Fruit fly (Drosophila melanogaster) whole organism, embryonic: Measurements from ENCODE around the gene Cpr65Av.

ENCODE experiments used
- Ada2b ChIP-seq: fragments of 200-800 bp; sonication (Bioruptor generic); IDR thresholded peaks from 2 replicates; pipeline ENCODE4 v1.3.6; 2022; ENCODE audit warnings: missing biosample characterization, missing genetic modification characterization
- CG10267 ChIP-seq: fragments of 200-800 bp; sonication (Bioruptor generic); optimal IDR thresholded peaks from 2 replicates; lab custom pipeline; 2018; ENCODE audit warnings: missing biosample characterization, mild to moderate bottlenecking, missing genetic modification characterization, moderate library complexity
- CG11247 ChIP-seq: fragments of 200-800 bp; sonication (Bioruptor generic); IDR thresholded peaks from 2 replicates; pipeline ENCODE4 v1.3.6; 2022; ENCODE audit warnings: missing biosample characterization, missing genetic modification characterization
- CG11696 ChIP-seq: fragments of 200-800 bp; sonication (Bioruptor generic); IDR thresholded peaks from 2 replicates; pipeline ENCODE4 v1.3.6; 2022; ENCODE audit warnings: missing biosample characterization, missing genetic modification characterization
- CG12219 ChIP-seq: fragments of 200-800 bp; sonication (Bioruptor generic); optimal IDR thresholded peaks from 3 replicates; lab custom pipeline; 2018; ENCODE audit warnings: missing biosample characterization, mild to moderate bottlenecking, missing genetic modification characterization
- CG13424 ChIP-seq: fragments of 200-800 bp; sonication (Bioruptor generic); optimal IDR thresholded peaks from 2 replicates; lab custom pipeline; 2019; ENCODE audit warnings: missing biosample characterization, mild to moderate bottlenecking, missing genetic modification characterization, moderate library complexity
- CG14710 ChIP-seq: fragments of 200-800 bp; sonication (Bioruptor generic); optimal IDR thresholded peaks from 3 replicates; lab custom pipeline; 2019; ENCODE audit warnings: missing biosample characterization, mild to moderate bottlenecking, missing genetic modification characterization, moderate library complexity
- CG14860 ChIP-seq: fragments of 200-800 bp; sonication (Bioruptor generic); IDR thresholded peaks from 3 replicates; pipeline ENCODE4 v1.3.6; 2022; ENCODE audit warnings: missing biosample characterization, missing genetic modification characterization; ENCODE audit not compliant: partially characterized antibody
- CG17361 ChIP-seq: fragments of 200-800 bp; sonication (Bioruptor generic); IDR thresholded peaks from 3 replicates; pipeline ENCODE4 v1.3.6; 2022; ENCODE audit warnings: missing biosample characterization, missing genetic modification characterization
- CG17829 ChIP-seq: fragments of 200-800 bp; optimal IDR thresholded peaks from 2 replicates; lab custom pipeline; 2019; ENCODE audit warnings: missing biosample characterization, mild to moderate bottlenecking, missing genetic modification characterization, moderate library complexity
- CG18262 ChIP-seq: fragments of 200-800 bp; optimal IDR thresholded peaks from 3 replicates; lab custom pipeline; 2019; ENCODE audit warnings: missing biosample characterization, mild to moderate bottlenecking, missing genetic modification characterization, moderate library complexity
- CG2202 ChIP-seq: fragments of 200-800 bp; sonication (Bioruptor generic); optimal IDR thresholded peaks from 2 replicates; lab custom pipeline; 2018; ENCODE audit warnings: missing biosample characterization, mild to moderate bottlenecking, missing genetic modification characterization
- CG31441 ChIP-seq: fragments of 200-800 bp; sonication (Bioruptor generic); IDR thresholded peaks from 2 replicates; pipeline ENCODE4 v1.3.6; 2022; ENCODE audit warnings: missing biosample characterization, missing genetic modification characterization
- CG6683 ChIP-seq: fragments of 200-800 bp; sonication (Bioruptor generic); optimal IDR thresholded peaks from 2 replicates; lab custom pipeline; 2017; ENCODE audit warnings: missing biosample characterization, mild to moderate bottlenecking, missing genetic modification characterization, missing genetic modification reagents
- CG7839 ChIP-seq: fragments of 200-800 bp; sonication (Bioruptor generic); optimal IDR thresholded peaks from 3 replicates; lab custom pipeline; 2018; ENCODE audit warnings: missing biosample characterization, mild to moderate bottlenecking, missing genetic modification characterization, moderate library complexity
- CG8924 ChIP-seq: fragments of 200-800 bp; optimal IDR thresholded peaks from 3 replicates; lab custom pipeline; 2019; ENCODE audit warnings: missing biosample characterization, mild to moderate bottlenecking, missing genetic modification characterization, moderate library complexity
- D19A ChIP-seq: fragments of 200-800 bp; optimal IDR thresholded peaks from 3 replicates; lab custom pipeline; 2019; ENCODE audit warnings: missing biosample characterization, mild to moderate bottlenecking, missing genetic modification characterization, moderate library complexity
- E2f1 ChIP-seq: fragments of 200-800 bp; sonication (Bioruptor generic); IDR thresholded peaks from 2 replicates; pipeline ENCODE4 v1.3.6; 2022; ENCODE audit warnings: missing biosample characterization, missing genetic modification characterization
- Hey ChIP-seq: fragments of 200-800 bp; sonication (Bioruptor generic); optimal IDR thresholded peaks from 3 replicates; lab custom pipeline; 2018; ENCODE audit warnings: missing biosample characterization, mild to moderate bottlenecking, missing genetic modification characterization
- Lpt ChIP-seq: fragments of >200 bp; optimal IDR thresholded peaks from 2 replicates; lab custom pipeline; 2018; ENCODE audit warnings: missing biosample characterization, missing genetic modification characterization
- MTF-1 ChIP-seq: fragments of 200-800 bp; sonication (Bioruptor generic); optimal IDR thresholded peaks from 2 replicates; lab custom pipeline; 2018; ENCODE audit warnings: missing biosample characterization, mild to moderate bottlenecking, missing genetic modification characterization, borderline replicate concordance
- Med ChIP-seq: fragments of 200-800 bp; sonication (Bioruptor generic); peaks from one replicate; lab custom pipeline; 2016; ENCODE audit warnings: missing biosample characterization, missing genetic modification characterization, mild to moderate bottlenecking, inconsistent platforms, moderate library complexity
- Nf-YC ChIP-seq: fragments of 200-800 bp; optimal IDR thresholded peaks from 3 replicates; lab custom pipeline; 2019; ENCODE audit warnings: missing biosample characterization, mild to moderate bottlenecking, missing genetic modification characterization, moderate library complexity
- Oli ChIP-seq: fragments of 200-800 bp; sonication (Bioruptor generic); optimal IDR thresholded peaks from 2 replicates; lab custom pipeline; 2018; ENCODE audit warnings: missing biosample characterization, mild to moderate bottlenecking, missing genetic modification characterization, moderate library complexity
- Ravus ChIP-seq: fragments of 200-800 bp; sonication (Bioruptor generic); IDR thresholded peaks from 2 replicates; pipeline ENCODE4 v1.3.6; 2022; ENCODE audit warnings: missing biosample characterization, missing genetic modification characterization
- Side ChIP-seq: fragments of 200-800 bp; sonication (Bioruptor generic); optimal IDR thresholded peaks from 2 replicates; lab custom pipeline; 2016; ENCODE audit warnings: missing biosample characterization, missing genetic modification characterization
- Sox100B ChIP-seq: fragments of 200-800 bp; sonication (Bioruptor generic); optimal IDR thresholded peaks from 3 replicates; lab custom pipeline; 2018; ENCODE audit warnings: missing biosample characterization, mild to moderate bottlenecking, missing genetic modification characterization
- Sox102F ChIP-seq: fragments of 200-800 bp; sonication (Bioruptor generic); optimal IDR thresholded peaks from 2 replicates; lab custom pipeline; 2018; ENCODE audit warnings: missing biosample characterization, mild to moderate bottlenecking, missing genetic modification characterization, moderate library complexity
- Ssrp ChIP-seq: fragments of 200-800 bp; sonication (Bioruptor generic); optimal IDR thresholded peaks from 2 replicates; lab custom pipeline; 2018; ENCODE audit warnings: missing biosample characterization, mild to moderate bottlenecking, missing genetic modification characterization, moderate library complexity
- bsh ChIP-seq, 2 experiments: fragments of 200-800 bp; sonication (Bioruptor generic); optimal IDR thresholded peaks; 2 replicates each; lab custom pipeline; 2017 to 2018; ENCODE audit warnings: mild to moderate bottlenecking in 2 of 2, missing biosample characterization in 2 of 2, missing genetic modification characterization in 2 of 2, moderate library complexity in 1 of 2
- btn ChIP-seq: fragments of 200-800 bp; sonication (Bioruptor generic); optimal IDR thresholded peaks from 2 replicates; lab custom pipeline; 2016; ENCODE audit warnings: missing biosample characterization, missing genetic modification characterization
- ci ChIP-seq: fragments of 200-800 bp; sonication (Bioruptor generic); IDR thresholded peaks from 3 replicates; pipeline ENCODE4 v1.3.6; 2022; ENCODE audit warnings: missing biosample characterization, missing genetic modification characterization
- dimm ChIP-seq: fragments of 200-800 bp; sonication (Bioruptor generic); IDR thresholded peaks from 2 replicates; pipeline ENCODE4 v1.3.6; 2022; ENCODE audit warnings: missing biosample characterization, missing genetic modification characterization
- dmrt11E ChIP-seq: fragments of 200-800 bp; sonication (Bioruptor generic); optimal IDR thresholded peaks from 3 replicates; lab custom pipeline; 2018; ENCODE audit warnings: missing biosample characterization, mild to moderate bottlenecking, missing genetic modification characterization, moderate library complexity
- dmrt99B ChIP-seq: fragments of 200-800 bp; sonication (Bioruptor generic); optimal IDR thresholded peaks from 2 replicates; lab custom pipeline; 2018; ENCODE audit warnings: missing biosample characterization, mild to moderate bottlenecking, missing genetic modification characterization, moderate library complexity
- esg ChIP-seq: fragments of 200-800 bp; sonication (Bioruptor generic); conservative IDR thresholded peaks from 2 replicates; pipeline ENCODE4 v1.3.6; 2022; ENCODE audit warnings: missing biosample characterization, missing genetic modification characterization
- fd96Cb ChIP-seq: fragments of 200-800 bp; sonication (Bioruptor generic); optimal IDR thresholded peaks from 2 replicates; lab custom pipeline; 2018; ENCODE audit warnings: missing biosample characterization, mild to moderate bottlenecking, missing genetic modification characterization, moderate library complexity
- gem ChIP-seq: fragments of 200-800 bp; sonication (Bioruptor generic); optimal IDR thresholded peaks from 2 replicates; lab custom pipeline; 2019; ENCODE audit warnings: missing biosample characterization, mild to moderate bottlenecking, missing genetic modification characterization, moderate library complexity
- lola ChIP-seq, 3 experiments: fragments of >200 bp in 2 of 3; fragments of 200-800 bp in 1 of 3; sonication (Bioruptor generic) in 1 of 3; optimal IDR thresholded peaks; 2 replicates each; lab custom pipeline; 2017 to 2019; ENCODE audit warnings: missing biosample characterization in 3 of 3, missing genetic modification characterization in 3 of 3, mild to moderate bottlenecking in 1 of 3, moderate library complexity in 1 of 3
- nmo ChIP-seq: fragments of 200-800 bp; sonication (Bioruptor generic); optimal IDR thresholded peaks from 2 replicates; lab custom pipeline; 2018; ENCODE audit warnings: missing biosample characterization, mild to moderate bottlenecking, missing genetic modification characterization, moderate library complexity
- phol ChIP-seq: fragments of 200-800 bp; sonication (Bioruptor generic); optimal IDR thresholded peaks from 3 replicates; lab custom pipeline; 2018; ENCODE audit warnings: missing biosample characterization, mild to moderate bottlenecking, missing genetic modification characterization, moderate library complexity
- pros ChIP-seq: fragments of 200-800 bp; sonication (Bioruptor generic); optimal IDR thresholded peaks from 3 replicates; lab custom pipeline; 2019; ENCODE audit warnings: missing biosample characterization, mild to moderate bottlenecking, missing genetic modification characterization, moderate library complexity
- sc ChIP-seq, 3 experiments: fragments of >200 bp in 2 of 3; fragments of 200-800 bp in 1 of 3; sonication (Bioruptor generic) in 1 of 3; optimal IDR thresholded peaks; 2 replicates in 2 of 3; 3 replicates in 1 of 3; lab custom pipeline; 2017; ENCODE audit warnings: mild to moderate bottlenecking in 1 of 3, missing biosample characterization in 1 of 3, missing genetic modification characterization in 1 of 3, missing genetic modification reagents in 1 of 3
- sens-2 ChIP-seq: fragments of 200-800 bp; sonication (Bioruptor generic); IDR thresholded peaks from 2 replicates; pipeline ENCODE4 v1.3.6; 2022; ENCODE audit warnings: missing biosample characterization, missing genetic modification characterization
- trem ChIP-seq: fragments of 200-800 bp; optimal IDR thresholded peaks from 3 replicates; lab custom pipeline; 2019; ENCODE audit warnings: missing biosample characterization, mild to moderate bottlenecking, missing genetic modification characterization, moderate library complexity

Cpr65Av gene

DNA sequence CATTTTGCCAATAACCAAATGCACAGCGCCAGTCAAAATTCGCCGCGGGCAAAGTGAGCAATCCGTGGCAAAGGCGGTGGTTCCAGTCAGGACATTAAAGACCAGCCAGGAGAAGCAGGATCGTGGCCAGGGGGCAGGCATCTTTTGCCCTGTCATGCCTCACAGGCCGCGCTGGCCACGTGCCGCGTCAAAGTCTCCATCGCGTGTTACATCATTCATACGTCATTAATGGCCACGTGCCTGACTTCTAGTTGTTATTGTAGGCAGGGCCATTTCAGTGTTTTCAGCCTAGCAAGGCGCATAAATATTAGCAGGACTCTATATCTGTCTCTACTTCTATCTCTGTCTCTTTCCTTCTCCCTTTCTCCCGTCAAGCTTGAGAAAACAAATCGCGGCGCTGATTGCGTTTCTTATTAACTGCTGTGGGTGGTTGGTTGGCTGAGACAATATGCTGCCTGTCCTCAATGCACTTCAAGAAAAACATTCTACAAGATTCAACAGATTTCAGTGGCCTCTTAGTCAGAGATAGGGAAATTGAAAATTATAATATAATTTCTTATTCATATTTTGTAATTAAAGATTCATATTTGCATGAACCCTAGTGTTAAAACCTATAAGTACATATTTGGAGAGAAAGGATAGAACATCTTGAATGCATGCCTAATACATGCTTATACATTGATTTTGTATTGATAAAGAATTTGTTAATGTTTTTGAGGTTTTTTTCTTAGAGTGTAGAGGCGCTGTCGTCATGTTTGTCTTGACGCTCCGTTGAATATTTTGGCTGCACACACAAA lies 31.3 kb downstream of the Cpr65Av start (continued):
- TF ChIP-seq CG17361 = peak; percentile 50; the same call in 1 of the 3 replicates
- TF ChIP-seq CG11696 (GFP tag; lab: Robert Waterston, UW) = no peak
- peak; percentile 21 for TF ChIP-seq CG10267 (tag; lab: Kevin White, UChicago)
- peak; percentile 40 for TF ChIP-seq dmrt11E
- peak in 1 of 2 experiments; percentile 50 for TF ChIP-seq bsh (GFP tag; optimal IDR thresholded peaks at IDR 0.05; lab: Kevin White, UChicago)
- no peak for TF ChIP-seq E2f1
- peak; percentile 45 for TF ChIP-seq D19A (tag; lab: Kevin White, UChicago)
- no peak for TF ChIP-seq Ada2b (GFP tag; lab: Robert Waterston, UW)
- no peak for TF ChIP-seq CG14860 (GFP tag; lab: Robert Waterston, UW)
- no peak for TF ChIP-seq sc (optimal IDR thresholded peaks at IDR 0.05; lab: Kevin White, UChicago)
- peak; percentile 6 for TF ChIP-seq sc (GFP tag; optimal IDR thresholded peaks at IDR 0.05; lab: Kevin White, UChicago)
- peak; percentile 20 for TF ChIP-seq Nf-YC (tag; lab: Kevin White, UChicago)
- TF ChIP-seq Oli (tag; lab: Kevin White, UChicago) = peak; percentile 35
- peak; percentile 8 for TF ChIP-seq Sox102F (GFP tag; lab: Kevin White, UChicago)
- peak; percentile 53 for TF ChIP-seq gem
- TF ChIP-seq CG14710 (tag; lab: Kevin White, UChicago) = peak; percentile 50
- peak; percentile 10 for TF ChIP-seq CG13424 (tag; lab: Kevin White, UChicago)
- TF ChIP-seq CG2202 = no peak
- peak; percentile 19 for TF ChIP-seq CG7839
- TF ChIP-seq phol (tag; lab: Kevin White, UChicago) = peak; percentile 43
- TF ChIP-seq Lpt (GFP tag; lab: Kevin White, UChicago) = no peak
- TF ChIP-seq nmo (GFP tag; lab: Kevin White, UChicago) = peak; percentile 23
- peak in 1 of 3 experiments; percentile 45 for TF ChIP-seq lola (GFP tag; optimal IDR thresholded peaks at IDR 0.05; lab: Kevin White, UChicago)
- no peak for TF ChIP-seq MTF-1 (GFP tag; lab: Kevin White, UChicago)
- TF ChIP-seq Sox100B (GFP tag; lab: Kevin White, UChicago) = peak; percentile 44
- peak; percentile 34 for TF ChIP-seq Ssrp
- TF ChIP-seq fd96Cb = peak; percentile 19
- TF ChIP-seq CG31441 (GFP tag; lab: Robert Waterston, UW) = peak; percentile 48; the same call in 1 of the 2 replicates
- peak; percentile 57 for TF ChIP-seq CG18262 (tag; lab: Kevin White, UChicago)
- no peak for TF ChIP-seq dimm
- TF ChIP-seq CG8924 (tag; lab: Kevin White, UChicago) = peak; percentile 9
- TF ChIP-seq CG6683 = no peak
- peak; percentile 28 for TF ChIP-seq dmrt99B (tag; lab: Kevin White, UChicago)
- peak; percentile 37 for TF ChIP-seq Med (GFP tag; lab: Kevin White, UChicago)
- TF ChIP-seq Hey (tag; lab: Kevin White, UChicago) = peak; percentile 100
- no peak for TF ChIP-seq CG11247 (GFP tag; lab: Robert Waterston, UW)
- TF ChIP-seq pros (GFP tag; lab: Kevin White, UChicago) = peak; percentile 48
- TF ChIP-seq ci (GFP tag; lab: Robert Waterston, UW) = no peak
- no peak for TF ChIP-seq btn (GFP tag; lab: Kevin White, UChicago)
- TF ChIP-seq Side (GFP tag; lab: Kevin White, UChicago) = no peak
- TF ChIP-seq CG12219 (GFP tag; lab: Kevin White, UChicago) = no peak
- TF ChIP-seq Ravus (GFP tag; lab: Robert Waterston, UW) = no peak
- TF ChIP-seq esg = no peak
- peak; percentile 5 for TF ChIP-seq CG17829 (tag; lab: Kevin White, UChicago)
- peak; percentile 11 for TF ChIP-seq trem (tag; lab: Kevin White, UChicago)
- TF ChIP-seq sens-2 (GFP tag; lab: Robert Waterston, UW) = 0 out of 2 replicates have a peak, but pooled peaks have one; percentile 12
